Fruit fly (Drosophila melanogaster) whole organism, embryonic: Measurements from ENCODE around the gene CG4968.

Experiments
- B-H1 ChIP-seq: fragments of 200-800 bp; sonication (Bioruptor generic); IDR thresholded peaks from 3 replicates; pipeline ENCODE4 v1.3.6; 2022; ENCODE audit warnings: missing biosample characterization, missing genetic modification characterization
- CG10979 ChIP-seq: fragments of 200-800 bp; sonication (Bioruptor generic); optimal IDR thresholded peaks from 2 replicates; lab custom pipeline; 2018; ENCODE audit warnings: missing biosample characterization, mild to moderate bottlenecking, missing genetic modification characterization, moderate library complexity
- CG11695 ChIP-seq: fragments of 200-800 bp; sonication (Bioruptor generic); IDR thresholded peaks from 3 replicates; pipeline ENCODE4 v1.3.6; 2022; ENCODE audit warnings: missing biosample characterization, missing genetic modification characterization
- CG12104 ChIP-seq: fragments of 200-800 bp; sonication (Bioruptor generic); optimal IDR thresholded peaks from 3 replicates; lab custom pipeline; 2016; ENCODE audit warnings: missing biosample characterization, missing genetic modification characterization
- CG1233 ChIP-seq: fragments of 200-800 bp; sonication (Bioruptor generic); optimal IDR thresholded peaks from 4 replicates; lab custom pipeline; 2018; ENCODE audit warnings: missing biosample characterization, mild to moderate bottlenecking, missing genetic modification characterization
- CG14014 ChIP-seq: fragments of 200-800 bp; sonication (Bioruptor generic); IDR thresholded peaks from 2 replicates; pipeline ENCODE4 v1.3.6; 2022; ENCODE audit warnings: missing biosample characterization, missing genetic modification characterization
- CG14050 ChIP-seq: fragments of 200-800 bp; sonication (Bioruptor generic); IDR thresholded peaks from 3 replicates; pipeline ENCODE4 v1.3.6; 2022; ENCODE audit warnings: missing biosample characterization, missing genetic modification characterization
- CG14710 ChIP-seq: fragments of 200-800 bp; sonication (Bioruptor generic); optimal IDR thresholded peaks from 3 replicates; lab custom pipeline; 2019; ENCODE audit warnings: missing biosample characterization, mild to moderate bottlenecking, missing genetic modification characterization, moderate library complexity
- CG15011 ChIP-seq: fragments of 200-800 bp; sonication (Bioruptor generic); optimal IDR thresholded peaks from 3 replicates; lab custom pipeline; 2018; ENCODE audit warnings: missing biosample characterization, mild to moderate bottlenecking, missing genetic modification characterization
- CG17186 ChIP-seq: fragments of 200-800 bp; sonication (Bioruptor generic); optimal IDR thresholded peaks from 3 replicates; lab custom pipeline; 2017; ENCODE audit warnings: missing biosample characterization, missing genetic modification reagents, missing genetic modification characterization
- CG17802 ChIP-seq: fragments of 200-800 bp; sonication (Bioruptor generic); optimal IDR thresholded peaks from 2 replicates; lab custom pipeline; 2018; ENCODE audit warnings: missing biosample characterization, mild to moderate bottlenecking, missing genetic modification characterization, moderate library complexity
- CG18262 ChIP-seq: fragments of 200-800 bp; optimal IDR thresholded peaks from 3 replicates; lab custom pipeline; 2019; ENCODE audit warnings: missing biosample characterization, mild to moderate bottlenecking, missing genetic modification characterization, moderate library complexity
- CG2712 ChIP-seq: fragments of 200-800 bp; optimal IDR thresholded peaks from 3 replicates; lab custom pipeline; 2019; ENCODE audit warnings: missing biosample characterization, mild to moderate bottlenecking, missing genetic modification characterization, moderate library complexity
- CG2875 ChIP-seq: fragments of 200-800 bp; sonication (Bioruptor generic); optimal IDR thresholded peaks from 2 replicates; lab custom pipeline; 2017; ENCODE audit warnings: missing biosample characterization, mild to moderate bottlenecking, missing genetic modification characterization, missing genetic modification reagents
- CG5953 ChIP-seq: fragments of 200-800 bp; sonication (Bioruptor generic); IDR thresholded peaks from 2 replicates; pipeline ENCODE4 v1.3.6; 2022; ENCODE audit warnings: missing biosample characterization, missing genetic modification characterization
- CG6689 ChIP-seq: fragments of 200-800 bp; sonication (Bioruptor generic); IDR thresholded peaks from 2 replicates; pipeline ENCODE4 v1.3.6; 2022; ENCODE audit warnings: missing biosample characterization, missing genetic modification characterization
- CG8359 ChIP-seq: fragments of 200-800 bp; sonication (Bioruptor generic); optimal IDR thresholded peaks from 2 replicates; lab custom pipeline; 2017; ENCODE audit warnings: missing biosample characterization, mild to moderate bottlenecking, missing genetic modification characterization, borderline replicate concordance
- CG9797 ChIP-seq: fragments of 200-800 bp; sonication (Bioruptor generic); optimal IDR thresholded peaks from 3 replicates; lab custom pipeline; 2018; ENCODE audit warnings: missing biosample characterization, mild to moderate bottlenecking, missing genetic modification characterization
- D19A ChIP-seq: fragments of 200-800 bp; optimal IDR thresholded peaks from 3 replicates; lab custom pipeline; 2019; ENCODE audit warnings: missing biosample characterization, mild to moderate bottlenecking, missing genetic modification characterization, moderate library complexity
- Dp ChIP-seq: fragments of 200-800 bp; sonication (Bioruptor generic); optimal IDR thresholded peaks from 2 replicates; lab custom pipeline; 2018; ENCODE audit warnings: missing biosample characterization, mild to moderate bottlenecking, missing genetic modification characterization, moderate library complexity
- Dref ChIP-seq: fragments of 200-800 bp; sonication (Bioruptor generic); IDR thresholded peaks from 2 replicates; pipeline ENCODE4 v1.3.6; 2022; ENCODE audit warnings: missing biosample characterization, missing genetic modification characterization
- Drgx ChIP-seq: fragments of 200-800 bp; sonication (Bioruptor generic); IDR thresholded peaks from 2 replicates; pipeline ENCODE4 v1.3.6; 2022; ENCODE audit warnings: missing biosample characterization, missing genetic modification characterization
- Eip74EF ChIP-seq, 2 experiments: fragments of 200-800 bp in 1 of 2; fragments of >200 bp in 1 of 2; sonication (Bioruptor generic) in 1 of 2; optimal IDR thresholded peaks; 2 replicates each; lab custom pipeline; 2017 to 2019; ENCODE audit warnings: missing biosample characterization in 2 of 2, missing genetic modification characterization in 2 of 2, mild to moderate bottlenecking in 1 of 2, moderate library complexity in 1 of 2
- HLH3B ChIP-seq: fragments of 200-800 bp; sonication (Bioruptor generic); IDR thresholded peaks from 2 replicates; pipeline ENCODE4 v1.3.6; 2022; ENCODE audit warnings: missing biosample characterization, missing genetic modification characterization
- NC2α ChIP-seq: fragments of 200-800 bp; sonication (Bioruptor generic); optimal IDR thresholded peaks from 2 replicates; lab custom pipeline; 2016; ENCODE audit warnings: missing biosample characterization, missing genetic modification characterization
- Ravus ChIP-seq: fragments of 200-800 bp; sonication (Bioruptor generic); IDR thresholded peaks from 2 replicates; pipeline ENCODE4 v1.3.6; 2022; ENCODE audit warnings: missing biosample characterization, missing genetic modification characterization
- Sry-β ChIP-seq: fragments of 200-800 bp; sonication (Bioruptor generic); optimal IDR thresholded peaks from 2 replicates; lab custom pipeline; 2018; ENCODE audit warnings: missing biosample characterization, mild to moderate bottlenecking, missing genetic modification characterization, moderate library complexity
- Xrp1 ChIP-seq: fragments of 200-800 bp; sonication (Bioruptor generic); IDR thresholded peaks from 2 replicates; pipeline ENCODE4 v1.3.6; 2022; ENCODE audit warnings: missing biosample characterization, missing genetic modification characterization
- YL-1 ChIP-seq: fragments of 200-800 bp; sonication (Bioruptor generic); optimal IDR thresholded peaks from 3 replicates; lab custom pipeline; 2017; ENCODE audit warnings: missing biosample characterization, mild to moderate bottlenecking, missing genetic modification characterization
- ara ChIP-seq: fragments of 200-800 bp; sonication (Bioruptor generic); IDR thresholded peaks from 2 replicates; pipeline ENCODE4 v1.3.6; 2022; ENCODE audit warnings: missing biosample characterization, missing genetic modification characterization
- bsh ChIP-seq, 2 experiments: fragments of 200-800 bp; sonication (Bioruptor generic); optimal IDR thresholded peaks; 2 replicates each; lab custom pipeline; 2017 to 2018; ENCODE audit warnings: mild to moderate bottlenecking in 2 of 2, missing biosample characterization in 2 of 2, missing genetic modification characterization in 2 of 2, moderate library complexity in 1 of 2
- dmrt11E ChIP-seq: fragments of 200-800 bp; sonication (Bioruptor generic); optimal IDR thresholded peaks from 3 replicates; lab custom pipeline; 2018; ENCODE audit warnings: missing biosample characterization, mild to moderate bottlenecking, missing genetic modification characterization, moderate library complexity
- dysf ChIP-seq: fragments of 200-800 bp; sonication (Bioruptor generic); IDR thresholded peaks from 3 replicates; pipeline ENCODE4 v1.3.6; 2022; ENCODE audit warnings: missing biosample characterization, missing genetic modification characterization
- fd96Cb ChIP-seq: fragments of 200-800 bp; sonication (Bioruptor generic); optimal IDR thresholded peaks from 2 replicates; lab custom pipeline; 2018; ENCODE audit warnings: missing biosample characterization, mild to moderate bottlenecking, missing genetic modification characterization, moderate library complexity
- gce ChIP-seq: fragments of 200-800 bp; sonication (Bioruptor generic); IDR thresholded peaks from 3 replicates; pipeline ENCODE4 v1.3.6; 2022; ENCODE audit warnings: missing biosample characterization, missing genetic modification characterization
- gro ChIP-seq: fragments of 200-800 bp; sonication (Bioruptor generic); optimal IDR thresholded peaks from 2 replicates; lab custom pipeline; 2016; ENCODE audit warnings: missing biosample characterization, missing genetic modification characterization
- hkb ChIP-seq, 2 experiments: fragments of 200-800 bp in 1 of 2; fragments of >200 bp in 1 of 2; sonication (Bioruptor generic) in 1 of 2; IDR thresholded peaks in 1 of 2; optimal IDR thresholded peaks in 1 of 2; 2 replicates each; pipeline versions ENCODE4 v1.3.6 to Lab custom; 2017 to 2022; ENCODE audit warnings: missing biosample characterization in 1 of 2, missing genetic modification characterization in 1 of 2
- lola ChIP-seq, 3 experiments: fragments of >200 bp in 2 of 3; fragments of 200-800 bp in 1 of 3; sonication (Bioruptor generic) in 1 of 3; optimal IDR thresholded peaks; 2 replicates each; lab custom pipeline; 2017 to 2019; ENCODE audit warnings: missing biosample characterization in 3 of 3, missing genetic modification characterization in 3 of 3, mild to moderate bottlenecking in 1 of 3, moderate library complexity in 1 of 3
- nmo ChIP-seq: fragments of 200-800 bp; sonication (Bioruptor generic); optimal IDR thresholded peaks from 2 replicates; lab custom pipeline; 2018; ENCODE audit warnings: missing biosample characterization, mild to moderate bottlenecking, missing genetic modification characterization, moderate library complexity
- oc ChIP-seq: fragments of 200-800 bp; sonication (Bioruptor generic); optimal IDR thresholded peaks from 2 replicates; lab custom pipeline; 2018; ENCODE audit warnings: missing biosample characterization, mild to moderate bottlenecking, missing genetic modification characterization, moderate library complexity
- onecut ChIP-seq: fragments of 200-800 bp; sonication (Bioruptor generic); IDR thresholded peaks from 2 replicates; pipeline ENCODE4 v1.3.6; 2022; ENCODE audit warnings: missing biosample characterization, missing genetic modification characterization
- phol ChIP-seq: fragments of 200-800 bp; sonication (Bioruptor generic); optimal IDR thresholded peaks from 3 replicates; lab custom pipeline; 2018; ENCODE audit warnings: missing biosample characterization, mild to moderate bottlenecking, missing genetic modification characterization, moderate library complexity
- stc ChIP-seq: fragments of 200-800 bp; sonication (Bioruptor generic); IDR thresholded peaks from 2 replicates; pipeline ENCODE4 v1.3.6; 2022; ENCODE audit warnings: missing biosample characterization, missing genetic modification characterization
- trem ChIP-seq: fragments of 200-800 bp; optimal IDR thresholded peaks from 3 replicates; lab custom pipeline; 2019; ENCODE audit warnings: missing biosample characterization, mild to moderate bottlenecking, missing genetic modification characterization, moderate library complexity
- vvl ChIP-seq: fragments of 200-800 bp; sonication (Bioruptor generic); IDR thresholded peaks from 2 replicates; pipeline ENCODE4 v1.3.6; 2022; ENCODE audit warnings: missing biosample characterization, missing genetic modification characterization
- wor ChIP-seq: fragments of 200-800 bp; sonication (Bioruptor generic); IDR thresholded peaks from 2 replicates; pipeline ENCODE4 v1.3.6; 2022; ENCODE audit warnings: missing biosample characterization, missing genetic modification characterization
- zfh2 ChIP-seq: fragments of 200-800 bp; sonication (Bioruptor generic); optimal IDR thresholded peaks from 2 replicates; lab custom pipeline; 2016; ENCODE audit warnings: missing biosample characterization, missing genetic modification characterization

The CG4968 gene

dm6 chr2L:10272224-10272623 is 34.5 kb upstream of the CG4968 start, which contains the start of gene trk:
Gene trk, minus strand, starts transcription at chr2L:10272324.
- no peak for TF ChIP-seq dysf
- no peak for TF ChIP-seq CG15011 (GFP tag; lab: Kevin White, UChicago)
- TF ChIP-seq HLH3B = no peak
- no peak for TF ChIP-seq CG14050 (GFP tag; lab: Robert Waterston, UW)
- no peak for TF ChIP-seq CG2712 (tag; lab: Kevin White, UChicago)

DNA sequence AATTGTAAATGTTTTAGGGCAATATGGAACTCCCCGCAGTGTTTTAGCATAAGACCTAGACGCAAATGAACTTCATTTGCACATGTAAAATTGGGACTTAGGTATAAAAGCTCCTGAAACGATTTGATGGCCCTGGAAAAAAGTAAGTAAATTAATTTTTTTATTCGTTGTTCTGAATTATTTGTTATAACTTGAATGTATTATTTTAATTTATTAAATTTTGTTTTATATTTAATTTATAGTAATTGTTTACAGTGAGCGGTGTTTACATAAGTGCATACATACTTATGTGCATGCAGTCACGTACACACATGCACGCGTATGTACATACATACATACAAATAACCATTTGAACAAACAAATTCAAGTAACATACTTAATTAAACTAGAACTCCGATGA is 30.3 kb upstream of the CG4968 start:
- TF ChIP-seq Eip74EF (GFP tag; optimal IDR thresholded peaks at IDR 0.05; lab: Kevin White, UChicago) (no peak), CG17186 (GFP tag; lab: Kevin White, UChicago) (peak; percentile 17), CG1233 (peak; percentile 5), Drgx (GFP tag; lab: Robert Waterston, UW) (peak; percentile 74), Dref (no peak), YL-1 (GFP tag; lab: Kevin White, UChicago) (peak; percentile 4), bsh (GFP tag; optimal IDR thresholded peaks at IDR 0.05; lab: Kevin White, UChicago) (peak in 1 of 2 experiments; percentile 42), CG2875 (GFP tag; lab: Kevin White, UChicago) (peak; percentile 29), lola (GFP tag; optimal IDR thresholded peaks at IDR 0.05; lab: Kevin White, UChicago) (peak in 1 of 3 experiments; percentile 45), HLH3B (peak; percentile 46; the same call in 1 of the 2 replicates), nmo (peak; percentile 41), CG14014 (GFP tag; lab: Robert Waterston, UW) (no peak), CG14710 (tag; lab: Kevin White, UChicago) (peak; percentile 61), CG5953 (GFP tag; lab: Robert Waterston, UW) (0 out of 2 replicates have a peak, but pooled peaks have one; percentile 16), Ravus (GFP tag; lab: Robert Waterston, UW) (no peak), onecut (GFP tag; lab: Robert Waterston, UW) (no peak), B-H1 (GFP tag; lab: Robert Waterston, UW) (peak; percentile 10; the same call in 1 of the 3 replicates), zfh2 (GFP tag; lab: Kevin White, UChicago) (no peak), gro (GFP tag; lab: Kevin White, UChicago) (no peak), Dp (GFP tag; lab: Kevin White, UChicago) (no peak), trem (tag; lab: Kevin White, UChicago) (peak; percentile 50), CG8359 (GFP tag; lab: Kevin White, UChicago) (peak; percentile 22), vvl (GFP tag; lab: Robert Waterston, UW) (peak; percentile 33; the same call in 1 of the 2 replicates), CG17802 (tag; lab: Kevin White, UChicago) (peak; percentile 29), CG18262 (tag; lab: Kevin White, UChicago) (peak; percentile 82), stc (GFP tag; lab: Robert Waterston, UW) (peak; percentile 64), wor (GFP tag; lab: Robert Waterston, UW) (peak; percentile 12; the same call in 1 of the 2 replicates), Xrp1 (peak; percentile 72), CG6689 (GFP tag; lab: Robert Waterston, UW) (peak; percentile 23), ara (GFP tag; lab: Robert Waterston, UW) (0 out of 2 replicates have a peak, but pooled peaks have one; percentile 30), CG10979 (tag; lab: Kevin White, UChicago) (peak; percentile 66), NC2α (GFP tag; lab: Kevin White, UChicago) (no peak), fd96Cb (tag; lab: Kevin White, UChicago) (peak; percentile 45), phol (tag; lab: Kevin White, UChicago) (peak; percentile 37), hkb (optimal IDR thresholded peaks at IDR 0.05; lab: Kevin White, UChicago) (no peak), hkb (GFP tag; IDR thresholded peaks at IDR 0.05; lab: Robert Waterston, UW) (peak; percentile 48), CG11695 (GFP tag; lab: Robert Waterston, UW) (peak; percentile 30; the same call in 1 of the 3 replicates), D19A (tag; lab: Kevin White, UChicago) (no peak), CG9797 (no peak), gce (peak; percentile 44; the same call in 1 of the 3 replicates), oc (no peak), CG12104 (GFP tag; lab: Kevin White, UChicago) (peak; percentile 19), Sry-β (GFP tag; lab: Kevin White, UChicago) (peak; percentile 4), dmrt11E (tag; lab: Kevin White, UChicago) (peak; percentile 60)
